Worm (Caenorhabditis elegans) whole organism, early embryonic: ENCODE results near the gene srm-5.

ENCODE experiments used
- B0310.2 ChIP-seq: sonication (generic microtip); optimal IDR thresholded peaks from 2 replicates; lab custom pipeline; 2016; ENCODE audit warnings: mild to moderate bottlenecking, missing genetic modification characterization, missing compliant biosample characterization
- F13C5.2 ChIP-seq: sonication (generic microtip); optimal IDR thresholded peaks from 2 replicates; lab custom pipeline; 2017; ENCODE audit warnings: mild to moderate bottlenecking, missing genetic modification characterization, inconsistent platforms, missing compliant biosample characterization
- ama-1 ChIP-seq: fragments of 150-350 bp; optimal IDR thresholded peaks from 2 replicates; lab custom pipeline; 2014
- hmbx-1 ChIP-seq: sonication (generic microtip); optimal IDR thresholded peaks from 2 replicates; lab custom pipeline; 2016; ENCODE audit warnings: mild to moderate bottlenecking, missing genetic modification characterization, missing compliant biosample characterization
- hnd-1 ChIP-seq: sonication (generic microtip); optimal IDR thresholded peaks from 2 replicates; lab custom pipeline; 2016; ENCODE audit warnings: missing genetic modification characterization, missing compliant biosample characterization
- pes-1 ChIP-seq: fragments of 200-800 bp; sonication (Bioruptor generic); IDR thresholded peaks from 2 replicates; pipeline ENCODE4 v1.3.6; 2022; ENCODE audit warnings: missing genetic modification reagents, missing genetic modification characterization, missing compliant biosample characterization
- tra-4 ChIP-seq: sonication (generic microtip); optimal IDR thresholded peaks from 2 replicates; lab custom pipeline; 2017; ENCODE audit warnings: missing genetic modification characterization, missing compliant biosample characterization

DNA sequence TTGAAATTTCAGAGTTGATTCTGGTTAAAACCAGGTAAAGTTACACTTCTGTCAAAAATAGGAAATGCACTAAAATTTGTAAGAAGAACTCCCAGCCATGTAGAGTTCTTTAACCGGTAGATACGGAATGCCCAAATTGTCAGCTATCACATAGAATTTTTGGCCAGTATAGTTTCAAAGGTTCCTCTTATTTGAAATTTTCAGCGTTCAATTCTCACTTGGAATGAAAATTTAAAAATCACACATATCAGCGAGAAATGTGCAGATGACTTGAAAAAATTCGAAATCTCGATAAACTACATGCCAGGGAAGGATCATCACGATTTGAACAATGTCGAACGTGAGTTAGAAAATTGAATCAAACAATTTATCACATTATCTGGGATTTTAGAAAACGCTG is 38.5 kb upstream of the srm-5 start, which contains the start of gene F14D7.3:
- TF ChIP-seq ama-1, result no peak
- no peak for TF ChIP-seq hmbx-1 (tag; lab: Kevin White, UChicago)
- TF ChIP-seq F13C5.2 (tag; lab: Kevin White, UChicago), result no peak
- TF ChIP-seq hnd-1 (tag; lab: Kevin White, UChicago), result no peak
- no peak for TF ChIP-seq pes-1
- no peak for TF ChIP-seq B0310.2 (tag; lab: Kevin White, UChicago)
- TF ChIP-seq tra-4 (tag; lab: Kevin White, UChicago), result no peak
